Fruit fly (Drosophila melanogaster) S2 (cell line): Measurements from ENCODE around the gene Hmu.

Experiments used
- CG8478 ChIP-seq: fragments of >200 bp; optimal IDR thresholded peaks from 2 replicates; lab custom pipeline; 2018
- CTCF ChIP-seq, 2 experiments: fragments of >200 bp; optimal IDR thresholded peaks; 2 replicates each; lab custom pipeline; 2018

DNA sequence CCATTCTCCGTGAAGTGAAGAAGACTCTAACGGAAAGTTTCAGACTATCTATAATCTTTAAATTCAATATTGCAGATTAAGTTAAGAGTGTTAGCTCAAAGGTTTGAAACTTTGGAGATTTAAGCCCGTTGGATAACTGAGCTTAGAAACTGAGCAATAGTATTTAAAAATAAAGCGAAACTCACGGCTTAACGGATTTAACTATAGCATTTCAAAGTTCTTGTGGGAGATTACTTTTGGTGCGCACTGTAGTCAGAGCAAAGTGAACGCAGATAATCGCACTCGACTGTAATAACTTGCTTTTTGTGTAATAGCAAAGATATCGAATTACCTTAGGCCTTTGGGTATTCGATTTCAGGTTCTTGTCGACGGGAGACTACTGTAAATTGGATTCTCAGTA is 6.3 kb upstream of the Hmu start, which contains the start of gene mrt:
- TF ChIP-seq CTCF (optimal IDR thresholded peaks at IDR 0.05; lab: Kevin White, UChicago), result no peak
- no peak for TF ChIP-seq CG8478 (lab: Kevin White, UChicago)
